Worm (Caenorhabditis elegans): ENCODE data around the gene psf-1.

DNA sequence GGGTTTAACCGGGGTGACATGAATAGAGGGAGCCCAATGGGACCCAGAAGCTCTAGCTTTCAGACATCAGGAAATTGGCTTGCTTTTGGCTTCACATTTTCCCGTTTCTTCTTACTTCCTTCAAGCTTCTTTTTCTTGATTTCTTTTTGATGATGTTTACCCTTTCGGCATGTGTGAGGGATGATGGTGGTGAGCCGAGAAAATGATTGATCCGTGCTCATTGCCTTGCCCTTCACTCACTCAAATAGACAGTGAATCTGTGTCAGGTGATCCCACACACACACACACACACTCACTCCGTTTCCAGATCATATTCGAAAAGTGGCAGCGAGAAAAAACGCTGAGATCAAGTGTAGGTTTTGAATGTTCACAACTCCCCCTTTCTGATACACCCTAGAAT, 26.2 kb downstream of the psf-1 start:
- TF ChIP-seq dao-5 (tag; optimal IDR thresholded peaks at IDR 0.05) (no peak), him-1 (tag; optimal IDR thresholded peaks at IDR 0.05) (no peak)
